Fruit fly (Drosophila melanogaster): ENCODE measurements around the gene CG8665.

Gene CG8665

DNA sequence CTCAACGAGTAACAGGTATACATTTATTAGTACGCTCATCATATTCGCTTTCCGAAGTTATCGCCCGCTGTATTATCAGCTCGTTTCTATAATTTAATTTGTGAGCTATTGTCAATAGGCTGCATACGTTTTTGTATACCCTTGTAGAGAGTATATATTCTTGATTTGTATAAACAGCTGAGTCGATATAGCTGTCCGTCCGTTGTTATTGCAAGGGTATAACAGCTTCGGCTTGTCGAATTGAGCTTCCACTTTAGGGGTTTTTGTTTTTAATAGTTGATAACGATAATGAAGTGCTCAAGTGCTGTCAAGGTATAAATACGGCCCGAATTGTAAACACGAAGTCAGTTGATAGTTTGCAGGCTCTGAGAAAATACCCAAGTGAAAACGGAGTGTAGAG, at the start of gene CG8665:
CG8665 (plus strand) TSS at position 342 of the 400 bp plus-strand sequence.
- TF ChIP-seq CG8478 (optimal IDR thresholded peaks at IDR 0.05) (no peak), CTCF (optimal IDR thresholded peaks at IDR 0.05) (no peak)

DNA sequence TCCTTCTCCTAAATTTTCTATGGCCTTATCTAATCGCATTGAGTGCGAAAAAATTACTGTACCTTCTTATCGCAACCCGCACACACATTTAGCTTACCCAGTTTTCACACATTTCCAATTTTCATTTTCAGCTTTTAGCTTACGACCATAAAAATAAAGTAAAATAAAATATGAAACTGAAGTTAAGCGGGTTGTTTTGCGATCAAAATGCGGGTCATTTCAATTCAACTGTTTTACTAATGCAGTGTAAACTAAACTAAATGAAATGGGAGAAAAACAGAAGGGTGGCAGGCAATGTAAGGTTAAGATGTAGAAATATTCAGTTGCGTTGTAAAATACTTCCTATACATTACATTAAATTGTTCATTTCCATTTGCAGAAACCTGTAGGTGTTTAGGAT, 48.9 kb upstream of the CG8665 start:
- TF ChIP-seq CG8478 (optimal IDR thresholded peaks at IDR 0.05) (no peak), CTCF (optimal IDR thresholded peaks at IDR 0.05) (no peak)

DNA sequence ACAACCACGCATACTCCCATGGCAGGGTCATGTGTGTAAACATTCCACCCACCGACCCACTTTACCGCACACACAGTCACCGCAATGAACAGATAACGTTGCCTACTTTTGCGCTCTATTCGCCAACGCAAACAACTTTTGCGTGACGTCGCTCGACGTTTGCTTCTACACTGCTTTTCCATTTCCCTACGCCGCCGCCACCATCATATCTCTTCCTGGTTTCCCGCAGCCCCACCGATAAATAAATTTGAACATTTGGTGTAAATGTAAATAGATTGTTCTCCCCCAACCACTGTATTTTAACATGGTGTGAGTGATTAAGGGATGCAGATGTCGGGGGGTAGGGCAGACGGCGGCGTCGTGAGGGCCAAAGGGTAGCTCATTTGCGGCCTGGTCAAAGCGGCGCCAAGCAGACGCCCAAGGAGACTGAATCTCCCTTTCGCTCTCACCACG, 46.6 kb upstream of the CG8665 start:
- no peak for TF ChIP-seq CG8478 (optimal IDR thresholded peaks at IDR 0.05)
- no peak for TF ChIP-seq CTCF (optimal IDR thresholded peaks at IDR 0.05)

DNA sequence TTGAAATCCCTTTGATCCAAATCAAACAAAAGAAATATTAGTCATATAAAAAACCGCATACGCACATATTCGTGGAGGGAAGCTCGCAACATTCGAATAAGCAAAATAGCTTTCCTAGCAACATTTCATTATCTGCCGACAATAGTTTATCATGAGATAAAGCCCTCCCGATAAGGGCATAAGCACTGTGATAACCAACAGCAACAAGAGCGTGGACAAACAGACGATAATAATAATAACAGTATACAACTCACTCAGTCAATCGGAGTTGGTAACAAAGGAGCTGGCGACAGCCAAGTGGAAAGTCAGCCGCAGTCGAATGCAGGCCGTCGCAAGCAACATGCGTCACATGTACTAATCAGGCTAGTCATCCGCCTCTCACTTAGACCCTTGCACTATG, 41.7 kb upstream of the CG8665 start:
- TF ChIP-seq CG8478 (optimal IDR thresholded peaks at IDR 0.05) (no peak), CTCF (optimal IDR thresholded peaks at IDR 0.05) (no peak)

DNA sequence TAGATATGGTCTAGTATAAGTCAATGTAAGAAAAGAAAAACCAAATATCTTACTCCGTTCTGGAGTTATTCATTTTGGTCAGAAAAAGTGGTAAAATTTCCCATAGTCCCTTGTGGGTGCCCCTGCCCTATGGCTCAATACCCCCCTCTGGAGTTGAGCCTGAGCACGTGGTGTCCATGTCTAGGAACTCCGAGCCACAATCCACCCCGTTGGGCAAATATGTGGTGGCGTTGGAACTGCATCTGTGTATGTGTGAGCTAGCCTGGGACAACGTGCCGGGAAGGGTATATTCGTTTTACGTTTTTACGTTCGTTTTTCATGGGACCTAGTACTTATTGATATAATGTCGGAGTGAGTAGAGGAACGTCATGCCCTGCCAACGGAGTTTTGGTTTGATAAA, 40.2 kb upstream of the CG8665 start:
- no peak for TF ChIP-seq CG8478 (optimal IDR thresholded peaks at IDR 0.05)
- no peak for TF ChIP-seq CTCF (optimal IDR thresholded peaks at IDR 0.05)

DNA sequence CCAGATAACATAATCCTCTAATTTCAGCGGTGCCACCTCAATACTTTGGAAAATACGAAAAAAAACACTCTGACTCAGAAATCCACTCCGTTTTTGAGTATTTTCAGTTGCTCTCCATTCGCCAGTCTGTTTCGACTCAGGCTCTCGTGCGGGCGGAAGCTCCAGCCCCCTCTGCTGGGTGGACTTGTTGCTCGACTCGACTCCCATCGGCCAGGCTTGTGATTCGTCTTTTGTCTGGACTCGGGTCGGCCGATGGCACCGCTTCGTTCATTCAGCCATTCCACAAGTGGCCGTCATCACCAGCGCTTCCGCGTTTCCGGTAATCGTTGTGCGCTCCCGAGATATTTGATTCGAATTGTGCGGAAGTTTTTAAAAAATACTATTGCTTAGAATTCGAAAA, 39.5 kb upstream of the CG8665 start, which contains the start of gene dimm:
dimm (plus strand) TSS at position 255 of the 400 bp plus-strand sequence.
- no peak for TF ChIP-seq CTCF (optimal IDR thresholded peaks at IDR 0.05)
- TF ChIP-seq CG8478 (optimal IDR thresholded peaks at IDR 0.05), result no peak

DNA sequence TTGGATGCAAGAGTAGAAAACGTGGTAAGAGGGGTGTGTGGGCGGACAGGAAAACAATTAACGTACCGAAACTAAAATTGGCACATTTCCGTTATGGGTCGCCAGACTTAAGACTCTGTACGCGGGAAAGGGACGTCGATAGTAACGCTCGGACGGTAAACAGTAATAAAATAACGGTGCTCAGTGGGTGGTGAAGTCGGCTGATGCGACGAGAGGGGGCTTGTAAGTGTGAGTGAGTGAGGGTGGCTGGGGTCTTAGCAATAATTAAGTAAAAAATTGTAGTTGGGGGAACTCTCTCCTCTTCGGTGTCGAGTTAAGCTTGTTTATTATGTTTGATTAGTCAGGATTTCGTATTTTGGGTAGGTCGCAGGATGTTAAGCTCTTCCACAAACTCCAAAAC, 29.3 kb upstream of the CG8665 start:
- TF ChIP-seq CG8478 (optimal IDR thresholded peaks at IDR 0.05) (no peak), CTCF (optimal IDR thresholded peaks at IDR 0.05) (no peak)

DNA sequence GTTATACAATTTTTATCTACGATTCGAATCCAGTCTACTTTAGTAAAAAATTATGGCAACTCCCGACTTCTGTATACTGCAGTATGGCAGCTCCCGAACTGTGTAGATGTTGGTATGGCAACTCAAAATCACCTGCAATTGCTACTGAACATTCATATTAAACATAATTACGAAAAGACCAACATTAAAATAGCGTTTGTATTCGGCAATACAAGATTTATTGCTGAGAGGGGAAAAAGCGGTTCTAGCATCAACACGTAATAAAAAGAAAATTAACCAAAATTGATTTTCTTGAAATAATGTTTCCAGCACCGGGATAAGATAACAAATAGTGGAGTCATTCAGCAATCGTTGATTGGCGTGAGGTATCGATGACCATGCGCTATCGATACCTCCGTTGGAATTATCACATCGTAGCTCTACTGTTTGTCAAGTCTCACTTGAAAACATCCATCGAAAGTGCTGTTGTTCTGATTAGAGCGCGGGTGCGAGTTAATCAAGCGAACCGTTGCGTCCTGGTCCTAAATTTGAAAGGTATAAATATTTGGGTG, 26.7 kb upstream of the CG8665 start, which contains the start of gene Tsp39D:
Tsp39D (plus strand) TSS at position 405 of the 551 bp plus-strand sequence.
- peak; percentile 37 to 48 for TF ChIP-seq CTCF (optimal IDR thresholded peaks at IDR 0.05)
- TF ChIP-seq CG8478 (optimal IDR thresholded peaks at IDR 0.05), result no peak

DNA sequence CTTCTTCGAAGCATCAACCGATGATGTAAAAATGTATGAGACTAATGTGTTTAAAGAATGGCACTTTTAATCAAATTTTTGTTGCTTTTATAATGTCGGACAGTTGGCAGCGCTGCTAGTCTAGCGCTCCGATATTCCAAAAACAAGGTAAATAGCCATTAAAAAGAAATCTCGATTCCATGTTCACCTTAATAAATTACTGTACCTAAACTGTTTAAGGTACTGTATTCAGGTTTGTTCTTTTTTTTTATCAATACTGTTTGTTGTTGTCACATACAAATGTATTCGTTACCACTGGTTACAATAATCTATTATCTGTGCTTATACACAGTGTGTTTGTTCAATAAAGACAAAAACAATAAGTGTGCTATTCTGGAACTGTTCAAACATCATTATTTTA, 10.1 kb upstream of the CG8665 start, which contains the start of gene dtr:
dtr (plus strand) TSS at position 301 of the 400 bp plus-strand sequence.
- no peak for TF ChIP-seq CG8478 (optimal IDR thresholded peaks at IDR 0.05)
- TF ChIP-seq CTCF (optimal IDR thresholded peaks at IDR 0.05), result no peak

DNA sequence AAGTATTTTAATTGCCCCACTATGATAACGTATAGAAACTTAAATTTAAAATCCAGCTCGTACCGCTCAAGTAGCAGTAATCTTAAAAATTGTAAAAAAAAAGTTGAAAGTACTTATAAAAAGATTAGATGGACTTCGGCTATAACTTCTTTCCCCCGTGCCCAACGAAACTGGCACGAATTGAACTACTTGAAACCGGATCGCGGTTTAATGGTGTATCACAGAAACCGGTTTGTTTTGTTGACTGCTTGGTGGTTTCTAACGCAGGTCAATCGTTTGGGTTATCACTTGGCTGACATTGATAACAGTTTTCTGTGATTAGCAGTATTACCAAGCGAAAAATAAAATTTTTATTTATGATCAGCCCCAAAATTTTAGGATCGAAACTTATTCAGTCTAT, 3.7 kb upstream of the CG8665 start:
- no peak for TF ChIP-seq CG8478 (optimal IDR thresholded peaks at IDR 0.05)

DNA sequence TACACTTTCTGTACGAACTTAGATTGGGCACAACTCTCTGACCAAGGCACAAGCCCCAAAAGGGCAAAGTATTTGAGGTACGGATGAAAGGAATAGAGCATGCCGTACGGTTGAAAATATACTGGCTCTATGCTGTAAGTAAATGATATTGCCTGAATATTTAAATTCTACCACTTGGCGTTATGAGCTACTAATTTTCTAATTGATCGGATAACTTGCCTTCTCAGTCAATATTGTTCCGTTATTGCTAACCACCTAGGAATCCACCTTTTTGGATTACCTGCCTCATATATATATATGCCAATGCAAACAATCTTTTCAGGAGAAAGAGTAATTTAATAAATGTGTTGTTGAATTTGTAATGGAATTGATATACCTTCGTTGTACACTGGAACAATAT, 1.4 kb upstream of the CG8665 start, which contains the start of gene Gr39b:
Gr39b (minus strand) TSS at position 101 of the 400 bp plus-strand sequence.
- TF ChIP-seq CG8478 (optimal IDR thresholded peaks at IDR 0.05), result no peak

DNA sequence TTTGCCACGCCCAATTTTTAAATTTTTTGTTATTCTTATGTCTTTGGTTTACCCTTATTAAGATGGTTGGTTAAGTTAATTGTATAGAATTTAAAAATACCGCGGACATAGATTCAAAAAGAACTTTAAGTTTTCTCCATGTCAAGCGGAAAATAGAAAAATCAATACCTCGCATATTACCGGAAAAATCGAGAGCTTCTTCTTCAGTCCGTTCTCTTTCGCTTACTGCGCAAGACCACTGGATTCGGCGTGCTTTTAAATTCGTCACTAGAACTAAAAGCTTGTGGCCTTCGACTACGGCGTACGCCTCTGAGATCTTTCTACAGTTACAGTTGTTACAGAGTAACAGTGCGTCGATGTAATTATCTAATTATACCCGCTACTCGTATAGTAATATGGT, 7.0 kb downstream of the CG8665 start:
- TF ChIP-seq CG8478 (optimal IDR thresholded peaks at IDR 0.05) (no peak), CTCF (optimal IDR thresholded peaks at IDR 0.05) (no peak)

DNA sequence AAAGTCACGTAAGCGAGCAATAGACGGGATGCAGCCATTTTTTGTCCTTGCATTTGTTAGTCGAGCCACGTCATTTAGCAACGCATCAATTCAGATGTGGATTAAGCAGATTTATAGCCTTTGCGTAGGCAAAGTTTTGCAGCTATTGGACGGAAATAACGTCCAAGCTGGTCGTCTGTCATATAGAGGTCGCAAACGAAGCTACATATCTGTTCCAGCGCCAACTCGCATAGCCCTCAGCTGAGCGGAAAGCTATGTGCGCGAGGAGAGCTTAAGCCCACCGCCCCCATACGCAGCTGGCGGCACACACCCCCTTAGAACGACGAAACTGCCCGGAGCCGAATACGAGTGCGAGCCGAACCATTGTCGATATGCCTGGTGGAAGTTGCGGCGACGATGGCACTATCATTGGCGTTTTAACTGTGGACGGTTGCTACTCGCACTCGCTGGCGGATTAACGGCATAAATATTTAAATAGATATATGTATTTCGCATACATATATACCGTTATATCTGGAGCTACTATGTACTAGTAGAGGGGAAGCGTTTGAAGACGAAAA, 8.8 kb downstream of the CG8665 start, which contains the start of gene nrv3:
nrv3 (plus strand) TSS at position 211 of the 560 bp plus-strand sequence.
- TF ChIP-seq CG8478 (optimal IDR thresholded peaks at IDR 0.05) (no peak), CTCF (optimal IDR thresholded peaks at IDR 0.05) (peak; percentile 42 to 68)

DNA sequence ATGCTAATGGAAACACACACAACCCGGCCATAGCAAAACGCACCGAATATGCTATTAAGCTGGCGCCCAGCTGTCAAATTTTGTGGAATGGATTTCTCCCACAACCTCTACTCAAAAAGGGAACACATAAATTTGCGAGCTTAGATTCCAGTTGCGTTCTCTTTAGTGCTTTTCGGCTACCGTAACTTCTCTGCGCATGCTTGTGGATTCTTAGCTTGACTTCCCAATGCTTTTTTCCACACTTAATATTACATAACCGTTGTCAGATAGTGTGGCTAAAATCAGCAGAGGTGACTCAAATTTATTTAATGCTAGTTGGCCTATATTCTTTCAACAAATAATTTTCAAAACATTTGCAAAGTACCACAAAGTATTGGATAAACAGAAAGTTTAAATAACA, 10.4 kb downstream of the CG8665 start:
- TF ChIP-seq CTCF (optimal IDR thresholded peaks at IDR 0.05) (no peak), CG8478 (optimal IDR thresholded peaks at IDR 0.05) (no peak)

DNA sequence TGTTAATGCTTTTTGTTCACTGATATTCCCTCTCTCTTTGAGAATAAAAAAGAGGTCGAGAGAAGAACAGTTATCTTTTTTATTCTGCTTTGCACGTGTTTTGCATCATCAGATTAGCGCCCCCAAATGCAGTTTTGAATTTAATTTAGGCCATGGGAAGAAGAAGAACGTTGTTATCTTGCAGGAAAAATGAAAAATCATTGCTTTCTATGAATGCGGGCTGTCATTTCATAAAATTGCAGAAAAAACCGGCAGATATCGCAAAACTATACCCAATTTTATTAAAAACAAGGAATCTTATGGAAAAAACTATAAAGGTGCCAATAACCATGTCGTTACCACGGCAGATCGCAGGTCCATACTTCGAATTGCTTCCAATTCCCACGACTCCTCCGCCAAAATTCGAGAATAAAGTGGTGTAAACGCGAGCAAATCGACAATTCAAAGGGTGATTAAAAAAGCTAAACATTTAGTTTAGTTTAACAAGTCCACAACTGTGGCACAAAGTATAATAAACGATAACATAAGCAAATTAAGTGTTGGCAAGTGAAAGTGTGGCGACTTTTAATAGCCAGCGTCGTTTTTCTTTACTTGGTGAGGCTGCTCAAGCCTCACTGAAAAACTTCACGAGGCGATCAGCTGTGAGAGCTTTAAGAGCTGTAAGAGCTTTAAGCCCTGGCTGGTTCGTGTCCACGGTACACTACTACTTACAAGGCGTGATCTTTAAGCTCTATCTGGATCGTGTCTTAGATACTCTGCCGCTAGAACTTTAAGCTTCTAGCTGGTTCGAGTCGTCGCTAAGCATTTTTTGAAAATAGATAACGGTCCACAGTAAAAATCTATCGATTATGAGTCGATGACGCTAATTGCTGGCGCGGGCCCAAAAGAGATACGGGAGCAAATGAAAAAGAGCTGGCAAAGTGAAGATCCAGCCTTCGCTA, 26.0 kb downstream of the CG8665 start:
- TF ChIP-seq CG8478 (optimal IDR thresholded peaks at IDR 0.05) (no peak), CTCF (optimal IDR thresholded peaks at IDR 0.05) (peak in 1 of 2 experiments; percentile 39)
